Worm (Caenorhabditis elegans) whole organism, midembryonic: ENCODE measurements around the gene hsp-110.

Experiments used
- T22C8.4 ChIP-seq: fragments of 200-800 bp; sonication (Bioruptor generic); IDR thresholded peaks from 2 replicates; pipeline ENCODE4 v1.3.6; 2022; ENCODE audit warnings: missing genetic modification characterization, missing compliant biosample characterization
- cog-1 ChIP-seq: sonication (generic microtip); optimal IDR thresholded peaks from 2 replicates; lab custom pipeline; 2016; ENCODE audit warnings: missing genetic modification characterization, missing compliant biosample characterization
- flt-1 ChIP-seq: fragments of 200-800 bp; sonication (Bioruptor generic); IDR thresholded peaks from 2 replicates; pipeline ENCODE4 v1.3.6; 2022; ENCODE audit warnings: missing genetic modification characterization, missing compliant biosample characterization
- ref-1 ChIP-seq: fragments of 200-800 bp; sonication (Bioruptor generic); conservative IDR thresholded peaks from 2 replicates; pipeline ENCODE4 v1.3.6; 2022; ENCODE audit warnings: missing genetic modification reagents, missing genetic modification characterization, missing compliant biosample characterization
- ztf-23 ChIP-seq: fragments of 200-800 bp; sonication (Bioruptor generic); IDR thresholded peaks from 2 replicates; pipeline ENCODE4 v1.3.6; 2022; ENCODE audit warnings: missing genetic modification reagents, missing genetic modification characterization, missing compliant biosample characterization
- ztf-29 ChIP-seq: fragments of 200-800 bp; sonication (Bioruptor generic); IDR thresholded peaks from 2 replicates; pipeline ENCODE4 v1.3.6; 2022; ENCODE audit warnings: missing genetic modification reagents, missing genetic modification characterization, missing compliant biosample characterization

DNA sequence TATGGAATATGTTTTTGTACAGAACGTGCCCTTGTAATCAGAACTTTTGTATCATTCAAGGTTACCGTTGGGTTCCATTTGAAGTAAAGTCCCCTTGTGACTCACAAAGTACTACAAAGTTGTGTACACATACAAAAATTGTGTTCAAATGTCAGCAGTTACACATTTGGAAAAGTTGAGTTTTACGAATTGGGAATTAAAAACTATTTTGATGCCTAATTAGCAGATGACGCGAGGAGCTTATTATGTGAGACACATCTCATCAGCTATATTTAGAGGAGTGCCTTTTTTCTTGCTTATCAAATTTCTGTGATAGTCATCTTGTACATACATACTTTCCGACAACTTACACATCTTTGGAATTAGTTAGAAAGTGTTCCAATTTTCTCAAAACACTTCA lies 33.2 kb downstream of the hsp-110 start:
- TF ChIP-seq ztf-29 (GFP tag; lab: Robert Waterston, UW) (no peak), ref-1 (GFP tag; lab: Robert Waterston, UW) (no peak), flt-1 (GFP tag; lab: Robert Waterston, UW) (no peak), cog-1 (tag; lab: Kevin White, UChicago) (no peak), ztf-23 (GFP tag; lab: Robert Waterston, UW) (no peak), T22C8.4 (GFP tag; lab: Robert Waterston, UW) (no peak)
